Fruit fly (Drosophila melanogaster) whole organism, embryonic: ENCODE measurements around the gene CG12112.

Source experiments
- Atf3 ChIP-seq: fragments of 200-800 bp; sonication (Bioruptor generic); optimal IDR thresholded peaks from 3 replicates; lab custom pipeline; 2016; ENCODE audit warnings: missing biosample characterization, missing genetic modification characterization
- Bgb ChIP-seq: fragments of 200-800 bp; sonication (Bioruptor generic); IDR thresholded peaks from 2 replicates; pipeline ENCODE4 v1.3.6; 2022; ENCODE audit warnings: missing biosample characterization, missing genetic modification characterization; ENCODE audit not compliant: partially characterized antibody
- CG11247 ChIP-seq: fragments of 200-800 bp; sonication (Bioruptor generic); IDR thresholded peaks from 2 replicates; pipeline ENCODE4 v1.3.6; 2022; ENCODE audit warnings: missing biosample characterization, missing genetic modification characterization
- CG13624 ChIP-seq: fragments of 200-800 bp; sonication (Bioruptor generic); optimal IDR thresholded peaks from 2 replicates; lab custom pipeline; 2016; ENCODE audit warnings: missing biosample characterization, missing genetic modification characterization
- CG13775 ChIP-seq: fragments of 200-800 bp; sonication (Bioruptor generic); optimal IDR thresholded peaks from 3 replicates; lab custom pipeline; 2017; ENCODE audit warnings: missing biosample characterization, mild to moderate bottlenecking, missing genetic modification characterization
- CG14050 ChIP-seq: fragments of 200-800 bp; sonication (Bioruptor generic); IDR thresholded peaks from 3 replicates; pipeline ENCODE4 v1.3.6; 2022; ENCODE audit warnings: missing biosample characterization, missing genetic modification characterization
- CG14860 ChIP-seq: fragments of 200-800 bp; sonication (Bioruptor generic); IDR thresholded peaks from 3 replicates; pipeline ENCODE4 v1.3.6; 2022; ENCODE audit warnings: missing biosample characterization, missing genetic modification characterization; ENCODE audit not compliant: partially characterized antibody
- CG1603 ChIP-seq: fragments of 200-800 bp; sonication (Bioruptor generic); optimal IDR thresholded peaks from 2 replicates; lab custom pipeline; 2019; ENCODE audit warnings: missing biosample characterization, mild to moderate bottlenecking, missing genetic modification characterization, moderate library complexity
- CG16813 ChIP-seq: fragments of 200-800 bp; sonication (Bioruptor generic); IDR thresholded peaks from 3 replicates; pipeline ENCODE4 v1.3.6; 2022; ENCODE audit warnings: missing biosample characterization, missing genetic modification characterization; ENCODE audit not compliant: partially characterized antibody
- CG2116 ChIP-seq: fragments of 200-800 bp; sonication (Bioruptor generic); optimal IDR thresholded peaks from 3 replicates; lab custom pipeline; 2018; ENCODE audit warnings: missing biosample characterization, mild to moderate bottlenecking, missing genetic modification characterization
- CG3065 ChIP-seq: fragments of 200-800 bp; sonication (Bioruptor generic); optimal IDR thresholded peaks from 2 replicates; lab custom pipeline; 2016; ENCODE audit warnings: missing biosample characterization, missing genetic modification characterization
- CG3995 ChIP-seq: fragments of 200-800 bp; sonication (Bioruptor generic); optimal IDR thresholded peaks from 3 replicates; lab custom pipeline; 2016; ENCODE audit warnings: missing biosample characterization, missing genetic modification characterization
- CG4360 ChIP-seq: fragments of 200-800 bp; sonication (Bioruptor generic); IDR thresholded peaks from 2 replicates; pipeline ENCODE4 v1.3.6; 2022; ENCODE audit warnings: missing biosample characterization, missing genetic modification characterization
- CG4617 ChIP-seq: fragments of 200-800 bp; sonication (Bioruptor generic); optimal IDR thresholded peaks from 3 replicates; lab custom pipeline; 2016; ENCODE audit warnings: missing biosample characterization, missing genetic modification characterization, borderline replicate concordance
- CG6791 ChIP-seq: fragments of 200-800 bp; sonication (Bioruptor generic); IDR thresholded peaks from 3 replicates; pipeline ENCODE4 v1.3.6; 2022; ENCODE audit warnings: missing biosample characterization, missing genetic modification characterization; ENCODE audit not compliant: partially characterized antibody
- CG7745 ChIP-seq: fragments of 200-800 bp; sonication (Bioruptor generic); optimal IDR thresholded peaks from 2 replicates; lab custom pipeline; 2018; ENCODE audit warnings: missing biosample characterization, mild to moderate bottlenecking, missing genetic modification characterization, moderate library complexity
- CG8765 ChIP-seq: fragments of 200-800 bp; sonication (Bioruptor generic); IDR thresholded peaks from 2 replicates; pipeline ENCODE4 v1.3.6; 2022; ENCODE audit warnings: missing biosample characterization, missing genetic modification characterization
- CTCF ChIP-seq: fragments of 200-800 bp; sonication (Bioruptor generic); optimal IDR thresholded peaks from 2 replicates; lab custom pipeline; 2017; ENCODE audit warnings: missing biosample characterization, mild to moderate bottlenecking, missing genetic modification characterization, moderate library complexity
- Dll ChIP-seq: fragments of 200-800 bp; sonication (Bioruptor generic); IDR thresholded peaks from 4 replicates; pipeline ENCODE4 v1.3.6; 2022; ENCODE audit warnings: missing biosample characterization, missing genetic modification characterization; ENCODE audit not compliant: partially characterized antibody
- Doc3 ChIP-seq: fragments of 200-800 bp; sonication (Bioruptor generic); IDR thresholded peaks from 3 replicates; pipeline ENCODE4 v1.3.6; 2022; ENCODE audit warnings: missing biosample characterization, missing genetic modification characterization; ENCODE audit not compliant: partially characterized antibody
- Dp ChIP-seq: fragments of 200-800 bp; sonication (Bioruptor generic); optimal IDR thresholded peaks from 2 replicates; lab custom pipeline; 2018; ENCODE audit warnings: missing biosample characterization, mild to moderate bottlenecking, missing genetic modification characterization, moderate library complexity
- Dref ChIP-seq: fragments of 200-800 bp; sonication (Bioruptor generic); IDR thresholded peaks from 2 replicates; pipeline ENCODE4 v1.3.6; 2022; ENCODE audit warnings: missing biosample characterization, missing genetic modification characterization
- E2f2 ChIP-seq: fragments of 200-800 bp; sonication (Bioruptor generic); IDR thresholded peaks from 2 replicates; pipeline ENCODE4 v1.3.6; 2022; ENCODE audit warnings: missing biosample characterization, missing genetic modification characterization
- Gsc ChIP-seq: fragments of 200-800 bp; sonication (Bioruptor generic); IDR thresholded peaks from 2 replicates; pipeline ENCODE4 v1.3.6; 2022; ENCODE audit warnings: missing biosample characterization, missing genetic modification characterization
- HHEX ChIP-seq: fragments of 200-800 bp; sonication (Bioruptor generic); optimal IDR thresholded peaks from 3 replicates; lab custom pipeline; 2017; ENCODE audit warnings: missing biosample characterization, mild to moderate bottlenecking, missing genetic modification characterization, missing genetic modification reagents
- Opbp ChIP-seq: fragments of 200-800 bp; sonication (Bioruptor generic); IDR thresholded peaks from 3 replicates; pipeline ENCODE4 v1.3.6; 2022; ENCODE audit warnings: missing biosample characterization, missing genetic modification characterization; ENCODE audit not compliant: partially characterized antibody
- Scr ChIP-seq: fragments of 200-800 bp; sonication (Bioruptor generic); IDR thresholded peaks from 2 replicates; pipeline ENCODE4 v1.3.6; 2022; ENCODE audit warnings: missing biosample characterization, missing genetic modification characterization; ENCODE audit not compliant: partially characterized antibody
- Spps ChIP-seq: fragments of 200-800 bp; sonication (Bioruptor generic); optimal IDR thresholded peaks from 2 replicates; lab custom pipeline; 2018; ENCODE audit warnings: missing biosample characterization, mild to moderate bottlenecking, missing genetic modification characterization
- ara ChIP-seq: fragments of 200-800 bp; sonication (Bioruptor generic); IDR thresholded peaks from 2 replicates; pipeline ENCODE4 v1.3.6; 2022; ENCODE audit warnings: missing biosample characterization, missing genetic modification characterization
- bbx ChIP-seq: fragments of 200-800 bp; sonication (Bioruptor generic); IDR thresholded peaks from 2 replicates; pipeline ENCODE4 v1.3.6; 2022; ENCODE audit warnings: missing biosample characterization, missing genetic modification characterization; ENCODE audit not compliant: partially characterized antibody
- btn ChIP-seq: fragments of 200-800 bp; sonication (Bioruptor generic); optimal IDR thresholded peaks from 2 replicates; lab custom pipeline; 2016; ENCODE audit warnings: missing biosample characterization, missing genetic modification characterization
- chinmo ChIP-seq: fragments of 200-800 bp; sonication (Bioruptor generic); IDR thresholded peaks from 4 replicates; pipeline ENCODE4 v1.3.6; 2022; ENCODE audit warnings: missing biosample characterization, missing genetic modification characterization; ENCODE audit not compliant: partially characterized antibody
- dmrt11E ChIP-seq: fragments of 200-800 bp; sonication (Bioruptor generic); optimal IDR thresholded peaks from 3 replicates; lab custom pipeline; 2018; ENCODE audit warnings: missing biosample characterization, mild to moderate bottlenecking, missing genetic modification characterization, moderate library complexity
- emc ChIP-seq: fragments of 200-800 bp; sonication (Bioruptor generic); optimal IDR thresholded peaks from 2 replicates; lab custom pipeline; 2016; ENCODE audit warnings: missing biosample characterization, missing genetic modification characterization
- gsb-n ChIP-seq: fragments of 200-800 bp; sonication (Bioruptor generic); optimal IDR thresholded peaks from 3 replicates; lab custom pipeline; 2018; ENCODE audit warnings: missing biosample characterization, mild to moderate bottlenecking, missing genetic modification characterization
- hb ChIP-seq: fragments of 200-800 bp; sonication (Bioruptor generic); IDR thresholded peaks from 3 replicates; pipeline ENCODE4 v1.3.6; 2022; ENCODE audit warnings: missing biosample characterization, missing genetic modification characterization; ENCODE audit not compliant: partially characterized antibody
- ind ChIP-seq: fragments of 200-800 bp; sonication (Bioruptor generic); optimal IDR thresholded peaks from 3 replicates; lab custom pipeline; 2016; ENCODE audit warnings: missing biosample characterization, missing genetic modification characterization
- insv ChIP-seq, 2 experiments: fragments of 200-800 bp; sonication (Bioruptor generic); optimal IDR thresholded peaks; 3 replicates each; lab custom pipeline; 2016 to 2018; ENCODE audit warnings: missing biosample characterization in 2 of 2, missing genetic modification characterization in 2 of 2
- inv ChIP-seq: fragments of 200-800 bp; sonication (Bioruptor generic); IDR thresholded peaks from 2 replicates; pipeline ENCODE4 v1.3.6; 2022; ENCODE audit warnings: missing biosample characterization, missing genetic modification characterization; ENCODE audit not compliant: partially characterized antibody
- kah ChIP-seq: fragments of 200-800 bp; sonication (Bioruptor generic); optimal IDR thresholded peaks from 2 replicates; lab custom pipeline; 2018; ENCODE audit warnings: missing biosample characterization, mild to moderate bottlenecking, missing genetic modification characterization
- lmd ChIP-seq: fragments of 200-800 bp; sonication (Bioruptor generic); IDR thresholded peaks from 2 replicates; pipeline ENCODE4 v1.3.6; 2022; ENCODE audit warnings: missing biosample characterization, missing genetic modification characterization
- mld ChIP-seq: fragments of 200-800 bp; sonication (Bioruptor generic); IDR thresholded peaks from 3 replicates; pipeline ENCODE4 v1.3.6; 2022; ENCODE audit warnings: missing biosample characterization, missing genetic modification characterization; ENCODE audit not compliant: partially characterized antibody
- pzg ChIP-seq: fragments of 200-800 bp; sonication (Bioruptor generic); optimal IDR thresholded peaks from 3 replicates; lab custom pipeline; 2018; ENCODE audit warnings: missing biosample characterization, mild to moderate bottlenecking, missing genetic modification characterization, moderate library complexity
- sqz ChIP-seq: fragments of 200-800 bp; sonication (Bioruptor generic); optimal IDR thresholded peaks from 3 replicates; lab custom pipeline; 2018; ENCODE audit warnings: missing biosample characterization, mild to moderate bottlenecking, missing genetic modification characterization
- sr ChIP-seq: fragments of 200-800 bp; sonication (Bioruptor generic); IDR thresholded peaks from 3 replicates; pipeline ENCODE4 v1.3.6; 2022; ENCODE audit warnings: missing biosample characterization, missing genetic modification characterization
- stwl ChIP-seq: fragments of 200-800 bp; sonication (Bioruptor generic); optimal IDR thresholded peaks from 3 replicates; lab custom pipeline; 2018; ENCODE audit warnings: missing biosample characterization, mild to moderate bottlenecking, missing genetic modification characterization, moderate library complexity
- vnd ChIP-seq: fragments of 200-800 bp; sonication (Bioruptor generic); IDR thresholded peaks from 3 replicates; pipeline ENCODE4 v1.3.6; 2022; ENCODE audit warnings: missing biosample characterization, missing genetic modification characterization; ENCODE audit not compliant: partially characterized antibody

Gene CG12112

DNA sequence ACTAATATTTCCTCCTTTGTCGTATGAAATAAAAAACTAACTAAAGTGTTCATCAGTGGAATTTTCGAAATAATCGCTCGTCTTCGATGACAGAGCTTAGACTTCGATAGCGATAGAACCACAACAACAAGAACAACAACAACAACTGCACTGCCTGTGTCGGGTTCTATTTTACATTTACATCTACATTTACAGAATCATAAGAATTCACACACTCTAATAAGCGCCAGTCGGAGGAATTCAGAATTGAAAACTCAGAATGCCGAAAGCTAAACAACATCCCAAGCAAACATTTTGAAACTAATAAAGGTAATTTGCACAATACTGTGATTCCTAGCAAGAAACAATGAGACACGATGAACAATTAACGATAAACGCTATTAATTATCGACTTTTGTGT lies 5.7 kb downstream of the CG12112 start (continued):
- peak; percentile 70 for TF ChIP-seq CTCF (GFP tag; lab: Kevin White, UChicago)
- TF ChIP-seq CG1603 (tag; lab: Kevin White, UChicago), result no peak
- no peak for TF ChIP-seq CG8765 (GFP tag; lab: Robert Waterston, UW)
- peak; percentile 56 for TF ChIP-seq Dref (GFP tag; lab: Robert Waterston, UW)
- peak; percentile 55; the same call in 2 of the 3 replicates for TF ChIP-seq vnd (GFP tag; lab: Robert Waterston, UW)
- no peak for TF ChIP-seq sqz (GFP tag; lab: Kevin White, UChicago)
- no peak for TF ChIP-seq CG3065 (GFP tag; lab: Kevin White, UChicago)
- no peak for TF ChIP-seq ind
- TF ChIP-seq btn (GFP tag; lab: Kevin White, UChicago), result no peak
- no peak for TF ChIP-seq CG11247 (GFP tag; lab: Robert Waterston, UW)
- peak; percentile 38; the same call in 1 of the 2 replicates for TF ChIP-seq E2f2 (GFP tag; lab: Robert Waterston, UW)
- no peak for TF ChIP-seq dmrt11E
- no peak for TF ChIP-seq sr
- TF ChIP-seq kah, result no peak
- TF ChIP-seq stwl, result peak; percentile 71
- TF ChIP-seq Atf3 (GFP tag; lab: Kevin White, UChicago), result no peak
- peak; percentile 27 for TF ChIP-seq Scr (GFP tag; lab: Robert Waterston, UW)
- TF ChIP-seq insv (GFP tag; optimal IDR thresholded peaks at IDR 0.05; lab: Kevin White, UChicago), result no peak
- TF ChIP-seq CG6791 (GFP tag; lab: Robert Waterston, UW), result peak; percentile 65
- TF ChIP-seq Opbp (GFP tag; lab: Robert Waterston, UW), result peak; percentile 26; the same call in 1 of the 3 replicates
- TF ChIP-seq CG4360 (GFP tag; lab: Robert Waterston, UW), result peak; percentile 92
- TF ChIP-seq CG13775 (GFP tag; lab: Kevin White, UChicago), result no peak
- TF ChIP-seq Dll (GFP tag; lab: Robert Waterston, UW), result peak; percentile 40; the same call in 2 of the 4 replicates
- peak; percentile 48 for TF ChIP-seq Dp
- TF ChIP-seq CG2116 (GFP tag; lab: Kevin White, UChicago), result peak; percentile 11
- TF ChIP-seq gsb-n (tag; lab: Kevin White, UChicago), result no peak
- peak; percentile 6 for TF ChIP-seq pzg
- no peak for TF ChIP-seq HHEX
- TF ChIP-seq hb (GFP tag; lab: Robert Waterston, UW), result 0 out of 3 replicates have a peak, but pooled peaks have one; percentile 52
- TF ChIP-seq emc, result no peak
- no peak for TF ChIP-seq CG13624 (GFP tag; lab: Kevin White, UChicago)
- TF ChIP-seq mld, result 0 out of 3 replicates have a peak, but pooled peaks have one; percentile 30
- TF ChIP-seq Gsc (GFP tag; lab: Robert Waterston, UW), result no peak
- no peak for TF ChIP-seq Spps
- TF ChIP-seq CG7745, result no peak
- no peak for TF ChIP-seq chinmo (GFP tag; lab: Robert Waterston, UW)
- peak; percentile 49; the same call in 1 of the 2 replicates for TF ChIP-seq Bgb
- no peak for TF ChIP-seq CG14050 (GFP tag; lab: Robert Waterston, UW)
- peak; percentile 60; the same call in 2 of the 3 replicates for TF ChIP-seq CG14860 (GFP tag; lab: Robert Waterston, UW)
- peak; percentile 52 for TF ChIP-seq CG16813
- TF ChIP-seq ara, result no peak
- no peak for TF ChIP-seq lmd (GFP tag; lab: Robert Waterston, UW)
- no peak for TF ChIP-seq CG3995
- TF ChIP-seq inv, result peak; percentile 39
- TF ChIP-seq bbx (GFP tag; lab: Robert Waterston, UW), result 0 out of 2 replicates have a peak, but pooled peaks have one; percentile 37
- TF ChIP-seq Doc3 (GFP tag; lab: Robert Waterston, UW), result 0 out of 3 replicates have a peak, but pooled peaks have one; percentile 39
- TF ChIP-seq CG4617 (GFP tag; lab: Kevin White, UChicago), result no peak
